Worm (Caenorhabditis elegans) whole organism, late embryonic: Measurements from ENCODE around the gene cest-26.

Experiments
- C08G9.2 ChIP-seq: sonication (generic microtip); optimal IDR thresholded peaks from 2 replicates; lab custom pipeline; 2016; ENCODE audit warnings: mild to moderate bottlenecking, missing genetic modification characterization, moderate library complexity, missing compliant biosample characterization
- C38D4.7 ChIP-seq: fragments of 200-800 bp; sonication (Bioruptor generic); optimal IDR thresholded peaks from 2 replicates; lab custom pipeline; 2018; ENCODE audit warnings: mild to moderate bottlenecking, missing genetic modification characterization, moderate library complexity, missing compliant biosample characterization
- F13H6.1 ChIP-seq: sonication (generic microtip); optimal IDR thresholded peaks from 2 replicates; lab custom pipeline; 2016; ENCODE audit warnings: missing genetic modification characterization, missing compliant biosample characterization
- K02D7.2 ChIP-seq: sonication (generic microtip); optimal IDR thresholded peaks from 2 replicates; lab custom pipeline; 2017; ENCODE audit warnings: mild to moderate bottlenecking, missing genetic modification characterization, missing compliant biosample characterization
- T23F11.4 ChIP-seq: fragments of 200-800 bp; sonication (Bioruptor generic); optimal IDR thresholded peaks from 2 replicates; lab custom pipeline; 2018; ENCODE audit warnings: mild to moderate bottlenecking, missing genetic modification characterization, missing compliant biosample characterization
- Y22D7AL.16 ChIP-seq: sonication (generic microtip); optimal IDR thresholded peaks from 2 replicates; lab custom pipeline; 2016; ENCODE audit warnings: missing genetic modification characterization, missing compliant biosample characterization
- ahr-1 ChIP-seq: sonication (generic microtip); optimal IDR thresholded peaks from 2 replicates; lab custom pipeline; 2016; ENCODE audit warnings: missing genetic modification characterization, missing compliant biosample characterization
- ceh-14 ChIP-seq: sonication (generic microtip); optimal IDR thresholded peaks from 2 replicates; lab custom pipeline; 2016; ENCODE audit warnings: missing genotype, missing genetic modification characterization, missing compliant biosample characterization
- ceh-18 ChIP-seq: sonication (generic microtip); optimal IDR thresholded peaks from 2 replicates; lab custom pipeline; 2016; ENCODE audit warnings: missing genetic modification characterization, missing compliant biosample characterization
- ceh-19 ChIP-seq: fragments of 200-800 bp; sonication (Bioruptor generic); optimal IDR thresholded peaks from 2 replicates; lab custom pipeline; 2018; ENCODE audit warnings: mild to moderate bottlenecking, missing genetic modification characterization, missing compliant biosample characterization
- ceh-2 ChIP-seq: sonication (generic microtip); optimal IDR thresholded peaks from 2 replicates; lab custom pipeline; 2016; ENCODE audit warnings: missing genotype, missing genetic modification characterization, missing compliant biosample characterization
- ceh-31 ChIP-seq: sonication (generic microtip); optimal IDR thresholded peaks from 2 replicates; lab custom pipeline; 2016; ENCODE audit warnings: missing genetic modification characterization, missing compliant biosample characterization
- ceh-45 ChIP-seq: fragments of 200-800 bp; sonication (Bioruptor generic); IDR thresholded peaks from 2 replicates; pipeline ENCODE4 v1.3.6; 2022; ENCODE audit warnings: missing genetic modification reagents, missing genetic modification characterization, missing compliant biosample characterization
- ceh-48 ChIP-seq: sonication (generic microtip); optimal IDR thresholded peaks from 2 replicates; lab custom pipeline; 2016; ENCODE audit warnings: missing genetic modification characterization, inconsistent platforms, missing compliant biosample characterization
- ceh-6 ChIP-seq: fragments of 200-800 bp; sonication (Bioruptor generic); optimal IDR thresholded peaks from 2 replicates; lab custom pipeline; 2018; ENCODE audit warnings: mild to moderate bottlenecking, missing genetic modification characterization, missing compliant biosample characterization
- ceh-9 ChIP-seq: sonication (generic microtip); optimal IDR thresholded peaks from 2 replicates; lab custom pipeline; 2016; ENCODE audit warnings: mild to moderate bottlenecking, missing genetic modification characterization, inconsistent platforms, missing compliant biosample characterization
- dmd-4 ChIP-seq: sonication (generic microtip); optimal IDR thresholded peaks from 2 replicates; lab custom pipeline; 2016; ENCODE audit warnings: borderline replicate concordance, missing genetic modification characterization, missing compliant biosample characterization
- dve-1 ChIP-seq: sonication (generic microtip); optimal IDR thresholded peaks from 2 replicates; lab custom pipeline; 2017; ENCODE audit warnings: antibody characterized with exemption, mild to moderate bottlenecking, missing genetic modification characterization, missing compliant biosample characterization
- ets-4 ChIP-seq: sonication (generic microtip); optimal IDR thresholded peaks from 2 replicates; lab custom pipeline; 2016; ENCODE audit warnings: missing genetic modification characterization, missing compliant biosample characterization
- eyg-1 ChIP-seq: sonication (generic microtip); optimal IDR thresholded peaks from 2 replicates; lab custom pipeline; 2016; ENCODE audit warnings: missing genotype, missing genetic modification characterization, missing compliant biosample characterization
- fkh-10 ChIP-seq: fragments of 150-350 bp; optimal IDR thresholded peaks from 2 replicates; lab custom pipeline; 2014; ENCODE audit warnings: missing biosample characterization, missing genetic modification reagents, missing genetic modification characterization
- fkh-6 ChIP-seq: sonication (generic microtip); optimal IDR thresholded peaks from 2 replicates; lab custom pipeline; 2016; ENCODE audit warnings: missing genetic modification characterization, missing compliant biosample characterization
- hlh-13 ChIP-seq: fragments of 200-800 bp; sonication (Bioruptor generic); optimal IDR thresholded peaks from 2 replicates; lab custom pipeline; 2018; ENCODE audit warnings: mild to moderate bottlenecking, missing genetic modification characterization, missing compliant biosample characterization
- hlh-15 ChIP-seq: sonication (generic microtip); optimal IDR thresholded peaks from 2 replicates; lab custom pipeline; 2016; ENCODE audit warnings: missing genetic modification characterization, missing compliant biosample characterization
- hlh-30 ChIP-seq: sonication (generic microtip); optimal IDR thresholded peaks from 2 replicates; lab custom pipeline; 2017; ENCODE audit warnings: antibody characterized with exemption, missing genetic modification characterization, missing compliant biosample characterization; ENCODE audit not compliant: insufficient read depth
- hlh-6 ChIP-seq: sonication (generic microtip); optimal IDR thresholded peaks from 2 replicates; lab custom pipeline; 2016; ENCODE audit warnings: missing genotype, missing genetic modification characterization, missing compliant biosample characterization
- hlh-8 ChIP-seq: sonication (generic microtip); optimal IDR thresholded peaks from 2 replicates; lab custom pipeline; 2016; ENCODE audit warnings: missing genotype, missing genetic modification characterization, missing compliant biosample characterization
- lin-11 ChIP-seq: fragments of 200-800 bp; sonication (Bioruptor generic); optimal IDR thresholded peaks from 2 replicates; lab custom pipeline; 2018; ENCODE audit warnings: mild to moderate bottlenecking, missing genetic modification characterization, missing compliant biosample characterization
- madf-2 ChIP-seq: sonication (generic microtip); optimal IDR thresholded peaks from 2 replicates; lab custom pipeline; 2017; ENCODE audit warnings: missing genetic modification characterization, missing compliant biosample characterization
- mec-3 ChIP-seq: sonication (generic microtip); optimal IDR thresholded peaks from 2 replicates; lab custom pipeline; 2016; ENCODE audit warnings: borderline replicate concordance, missing genetic modification characterization, missing compliant biosample characterization
- nfya-1 ChIP-seq: sonication (generic microtip); optimal IDR thresholded peaks from 2 replicates; lab custom pipeline; 2017; ENCODE audit warnings: missing genetic modification characterization, mild to moderate bottlenecking, missing compliant biosample characterization, antibody characterized with exemption, moderate library complexity
- nhr-11 ChIP-seq: fragments of 150-350 bp; optimal IDR thresholded peaks from 2 replicates; lab custom pipeline; 2014; ENCODE audit warnings: missing biosample characterization, missing genetic modification characterization
- npax-4 ChIP-seq: sonication (generic microtip); optimal IDR thresholded peaks from 2 replicates; lab custom pipeline; 2016; ENCODE audit warnings: missing genetic modification characterization, missing compliant biosample characterization
- odd-2 ChIP-seq: sonication (generic microtip); optimal IDR thresholded peaks from 2 replicates; lab custom pipeline; 2017; ENCODE audit warnings: antibody characterized with exemption, mild to moderate bottlenecking, missing genetic modification characterization, missing compliant biosample characterization
- pat-9 ChIP-seq: fragments of 200-800 bp; sonication (Bioruptor generic); optimal IDR thresholded peaks from 2 replicates; lab custom pipeline; 2018; ENCODE audit warnings: mild to moderate bottlenecking, missing genetic modification characterization, moderate library complexity, missing compliant biosample characterization
- pax-1 ChIP-seq: fragments of 150-350 bp; optimal IDR thresholded peaks from 2 replicates; lab custom pipeline; 2014; ENCODE audit warnings: missing biosample characterization, missing genetic modification characterization
- pha-2 ChIP-seq: sonication (generic microtip); optimal IDR thresholded peaks from 2 replicates; lab custom pipeline; 2017; ENCODE audit warnings: mild to moderate bottlenecking, missing genetic modification characterization, missing compliant biosample characterization
- pha-4 ChIP-seq: fragments of 150-350 bp; optimal IDR thresholded peaks from 2 replicates; lab custom pipeline; 2018; ENCODE audit warnings: missing biosample characterization, missing genetic modification reagents, missing genetic modification characterization
- pqm-1 ChIP-seq: sonication (generic microtip); optimal IDR thresholded peaks from 2 replicates; lab custom pipeline; 2016; ENCODE audit warnings: missing genetic modification characterization, missing compliant biosample characterization
- pros-1 ChIP-seq: fragments of 150-350 bp; optimal IDR thresholded peaks from 2 replicates; lab custom pipeline; 2014; ENCODE audit warnings: missing biosample characterization, missing genetic modification reagents, missing genetic modification characterization
- ref-2 ChIP-seq: sonication (generic microtip); optimal IDR thresholded peaks from 2 replicates; lab custom pipeline; 2016; ENCODE audit warnings: missing genetic modification characterization, missing compliant biosample characterization
- rnt-1 ChIP-seq: sonication (generic microtip); optimal IDR thresholded peaks from 2 replicates; lab custom pipeline; 2016; ENCODE audit warnings: missing genetic modification characterization, missing compliant biosample characterization
- sdc-2 ChIP-seq: sonication (generic microtip); optimal IDR thresholded peaks from 2 replicates; lab custom pipeline; 2016; ENCODE audit warnings: missing genotype, missing genetic modification characterization, missing compliant biosample characterization
- sox-2 ChIP-seq: fragments of 200-800 bp; sonication (Bioruptor generic); IDR thresholded peaks from 2 replicates; pipeline ENCODE4 v1.3.6; 2022; ENCODE audit warnings: missing genetic modification reagents, missing genetic modification characterization, missing compliant biosample characterization
- syd-9 ChIP-seq: sonication (generic microtip); optimal IDR thresholded peaks from 2 replicates; lab custom pipeline; 2016; ENCODE audit warnings: mild to moderate bottlenecking, missing genetic modification characterization, moderate library complexity, missing compliant biosample characterization
- tbx-2 ChIP-seq: sonication (generic microtip); optimal IDR thresholded peaks from 2 replicates; lab custom pipeline; 2016; ENCODE audit warnings: missing genetic modification characterization, missing compliant biosample characterization
- ttx-3 ChIP-seq: sonication (generic microtip); optimal IDR thresholded peaks from 2 replicates; lab custom pipeline; 2016; ENCODE audit warnings: missing genetic modification reagents, missing genetic modification characterization, missing compliant biosample characterization
- unc-3 ChIP-seq, 2 experiments: fragments of 200-800 bp in 1 of 2; sonication (Bioruptor generic) in 1 of 2; sonication (generic microtip) in 1 of 2; conservative IDR thresholded peaks in 1 of 2; optimal IDR thresholded peaks in 1 of 2; 2 replicates each; pipeline versions ENCODE4 v1.3.6 to Lab custom; 2016 to 2022; ENCODE audit warnings: missing compliant biosample characterization in 2 of 2, missing genetic modification characterization in 2 of 2, missing genetic modification reagents in 1 of 2
- unc-42 ChIP-seq: sonication (generic microtip); optimal IDR thresholded peaks from 2 replicates; lab custom pipeline; 2016; ENCODE audit warnings: missing genotype, missing genetic modification characterization, missing compliant biosample characterization
- unc-86 ChIP-seq: sonication (generic microtip); optimal IDR thresholded peaks from 2 replicates; lab custom pipeline; 2016; ENCODE audit warnings: missing genetic modification characterization, missing compliant biosample characterization
- zip-5 ChIP-seq: sonication (generic microtip); optimal IDR thresholded peaks from 2 replicates; lab custom pipeline; 2016; ENCODE audit warnings: missing genetic modification characterization, missing compliant biosample characterization
- ztf-16 ChIP-seq: sonication (generic microtip); optimal IDR thresholded peaks from 2 replicates; lab custom pipeline; 2017; ENCODE audit warnings: missing genetic modification characterization, missing compliant biosample characterization

cest-26 gene

DNA sequence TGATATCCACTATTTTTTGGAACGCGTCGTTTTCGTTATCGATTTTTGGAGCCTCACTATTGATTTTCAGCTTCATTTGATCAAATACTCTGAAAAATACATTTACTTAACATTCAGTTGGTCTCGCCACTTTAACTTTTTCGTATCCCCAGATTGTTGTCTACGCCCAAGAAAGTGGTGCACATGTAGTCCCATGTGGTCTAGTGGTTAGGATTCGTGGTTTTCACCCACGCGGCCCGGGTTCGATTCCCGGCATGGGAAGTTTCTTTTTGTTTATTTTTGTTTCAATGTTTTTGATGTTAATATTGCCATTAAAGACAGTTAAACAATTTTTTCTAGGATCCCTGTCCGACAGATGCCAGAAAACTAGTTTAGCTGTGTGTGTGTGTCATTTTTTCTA, 6.6 kb upstream of the cest-26 start:
- no peak for TF ChIP-seq tbx-2
- TF ChIP-seq rnt-1 (tag; lab: Kevin White, UChicago), result peak; percentile 36
- no peak for TF ChIP-seq pqm-1 (tag; lab: Kevin White, UChicago)
- peak; percentile 50 for TF ChIP-seq lin-11 (tag; lab: Kevin White, UChicago)
- TF ChIP-seq fkh-10 (GFP tag; lab: Kevin White, UChicago), result no peak
- peak; percentile 28 for TF ChIP-seq dve-1 (tag; lab: Kevin White, UChicago)
- TF ChIP-seq ceh-45 (GFP tag; lab: Robert Waterston, UW), result peak; percentile 62
- TF ChIP-seq ttx-3, result peak; percentile 53
- no peak for TF ChIP-seq unc-42
- peak; percentile 67 for TF ChIP-seq madf-2 (tag; lab: Kevin White, UChicago)
- no peak for TF ChIP-seq hlh-15 (tag; lab: Kevin White, UChicago)
- no peak for TF ChIP-seq pha-2 (tag; lab: Kevin White, UChicago)
- peak; percentile 32 for TF ChIP-seq ahr-1 (tag; lab: Kevin White, UChicago)
- peak; percentile 49 for TF ChIP-seq fkh-6 (tag; lab: Kevin White, UChicago)
- peak; percentile 69 for TF ChIP-seq C38D4.7 (GFP tag; lab: Kevin White, UChicago)
- TF ChIP-seq pax-1 (tag; lab: Kevin White, UChicago), result no peak
- peak; percentile 72 for TF ChIP-seq ceh-6 (GFP tag; lab: Kevin White, UChicago)
- TF ChIP-seq mec-3 (tag; lab: Kevin White, UChicago), result no peak
- peak; percentile 56 for TF ChIP-seq hlh-13 (GFP tag; lab: Kevin White, UChicago)
- TF ChIP-seq dmd-4 (tag; lab: Kevin White, UChicago), result no peak
- TF ChIP-seq ceh-2 (tag; lab: Kevin White, UChicago), result peak; percentile 30
- peak; percentile 84; the same call in 1 of the 2 replicates for TF ChIP-seq unc-3 (GFP tag; conservative IDR thresholded peaks at IDR 0.05; lab: Robert Waterston, UW)
- TF ChIP-seq unc-3 (tag; optimal IDR thresholded peaks at IDR 0.05; lab: Kevin White, UChicago), result peak; percentile 58
- no peak for TF ChIP-seq ets-4
- no peak for TF ChIP-seq ceh-9
- peak; percentile 66 for TF ChIP-seq unc-86 (tag; lab: Kevin White, UChicago)
- no peak for TF ChIP-seq pha-4 (tag; lab: Kevin White, UChicago)
- TF ChIP-seq ceh-18 (tag; lab: Kevin White, UChicago), result no peak
- no peak for TF ChIP-seq zip-5 (tag; lab: Kevin White, UChicago)
- TF ChIP-seq pros-1 (tag; lab: Kevin White, UChicago), result no peak
- TF ChIP-seq syd-9 (tag; lab: Kevin White, UChicago), result peak; percentile 70
- TF ChIP-seq C08G9.2 (tag; lab: Kevin White, UChicago), result peak; percentile 68
- no peak for TF ChIP-seq odd-2 (tag; lab: Kevin White, UChicago)
- TF ChIP-seq sdc-2 (tag; lab: Kevin White, UChicago), result peak; percentile 79
- TF ChIP-seq Y22D7AL.16 (tag; lab: Kevin White, UChicago), result peak; percentile 59
- TF ChIP-seq nfya-1 (tag; lab: Kevin White, UChicago), result no peak
- TF ChIP-seq F13H6.1 (tag; lab: Kevin White, UChicago), result no peak
- TF ChIP-seq K02D7.2 (tag; lab: Kevin White, UChicago), result peak; percentile 55
- peak; percentile 51 for TF ChIP-seq ceh-48 (tag; lab: Kevin White, UChicago)
- TF ChIP-seq hlh-30 (tag; lab: Kevin White, UChicago), result peak; percentile 40
- TF ChIP-seq hlh-6 (tag; lab: Kevin White, UChicago), result peak; percentile 91
- TF ChIP-seq ceh-31, result peak; percentile 11
- peak; percentile 28 for TF ChIP-seq npax-4
- TF ChIP-seq nhr-11, result no peak
- TF ChIP-seq ceh-19, result peak; percentile 65
- no peak for TF ChIP-seq pat-9 (tag; lab: Kevin White, UChicago)
- peak; percentile 55 for TF ChIP-seq hlh-8 (tag; lab: Kevin White, UChicago)
- peak; percentile 81 for TF ChIP-seq sox-2 (GFP tag; lab: Robert Waterston, UW)
- TF ChIP-seq ceh-14, result peak; percentile 25
- no peak for TF ChIP-seq eyg-1 (tag; lab: Kevin White, UChicago)
- peak; percentile 48 for TF ChIP-seq T23F11.4 (GFP tag; lab: Kevin White, UChicago)
- TF ChIP-seq ref-2 (tag; lab: Kevin White, UChicago), result peak; percentile 58
- TF ChIP-seq ztf-16 (tag; lab: Kevin White, UChicago), result peak; percentile 62
